Fruit fly (Drosophila melanogaster): Measurements from ENCODE around the gene CG7968.

- TF ChIP-seq CG33017 (tag; optimal IDR thresholded peaks at IDR 0.05) (no peak), CG14711 (tag; optimal IDR thresholded peaks at IDR 0.05) (no peak), ovo (GFP tag; optimal IDR thresholded peaks at IDR 0.05) (no peak), cic (GFP tag; optimal IDR thresholded peaks at IDR 0.05) (no peak), toe (GFP tag; optimal IDR thresholded peaks at IDR 0.05) (no peak), Clk (GFP tag; optimal IDR thresholded peaks at IDR 0.05) (no peak), CG7101 (tag; optimal IDR thresholded peaks at IDR 0.05) (no peak), pad (GFP tag; optimal IDR thresholded peaks at IDR 0.05) (no peak), CG12768 (GFP tag; optimal IDR thresholded peaks at IDR 0.05) (no peak)
These were observed 32.7 kb downstream of the CG7968 start for dm6 chr2L:13881939-13882338.

Measured in whole organism, adult.